Worm (Caenorhabditis elegans) whole organism, L2 larva: ENCODE results near the gene F21G4.5.

ENCODE experiments used
- C34F6.9 ChIP-seq: fragments of 150-350 bp; optimal IDR thresholded peaks from 2 replicates; lab custom pipeline; 2014; ENCODE audit warnings: missing biosample characterization, missing genetic modification characterization
- F13H6.1 ChIP-seq: sonication (generic microtip); optimal IDR thresholded peaks from 2 replicates; lab custom pipeline; 2016; ENCODE audit warnings: missing genetic modification characterization, missing compliant biosample characterization
- R02D3.7 ChIP-seq: fragments of 150-350 bp; optimal IDR thresholded peaks from 2 replicates; lab custom pipeline; 2014; ENCODE audit warnings: missing biosample characterization, missing genetic modification characterization
- Y55F3AM.14 ChIP-seq: fragments of 200-800 bp; sonication (Bioruptor generic); optimal IDR thresholded peaks from 2 replicates; lab custom pipeline; 2018; ENCODE audit warnings: mild to moderate bottlenecking, missing genetic modification characterization, missing compliant biosample characterization
- ZK546.5 ChIP-seq: sonication (generic microtip); optimal IDR thresholded peaks from 2 replicates; lab custom pipeline; 2017; ENCODE audit warnings: missing biosample characterization, missing genetic modification characterization
- alr-1 ChIP-seq: fragments of 150-350 bp; optimal IDR thresholded peaks from 2 replicates; lab custom pipeline; 2014; ENCODE audit warnings: missing biosample characterization, missing genetic modification characterization
- ama-1 ChIP-seq: fragments of 150-350 bp; optimal IDR thresholded peaks from 2 replicates; lab custom pipeline; 2018; ENCODE audit warnings: inconsistent platforms
- blmp-1 ChIP-seq: sonication (generic microtip); optimal IDR thresholded peaks from 2 replicates; lab custom pipeline; 2017; ENCODE audit warnings: missing genetic modification characterization, mild to moderate bottlenecking, missing compliant biosample characterization, antibody characterized with exemption, moderate library complexity; ENCODE audit not compliant: insufficient read depth
- ceh-16 ChIP-seq: fragments of 150-350 bp; optimal IDR thresholded peaks from 2 replicates; lab custom pipeline; 2014; ENCODE audit warnings: missing biosample characterization, missing genetic modification characterization
- ceh-82 ChIP-seq: fragments of 150-350 bp; optimal IDR thresholded peaks from 2 replicates; lab custom pipeline; 2014; ENCODE audit warnings: missing biosample characterization, missing genetic modification characterization
- crh-2 ChIP-seq: sonication (generic microtip); optimal IDR thresholded peaks from 2 replicates; lab custom pipeline; 2017; ENCODE audit warnings: missing biosample characterization, missing genetic modification characterization
- egl-27 ChIP-seq: sonication (generic microtip); optimal IDR thresholded peaks from 3 replicates; lab custom pipeline; 2017; ENCODE audit warnings: missing biosample characterization, missing genetic modification reagents, missing genetic modification characterization
- elt-1 ChIP-seq: fragments of 150-350 bp; optimal IDR thresholded peaks from 2 replicates; lab custom pipeline; 2014; ENCODE audit warnings: missing biosample characterization, missing genetic modification characterization
- elt-3 ChIP-seq: sonication (generic microtip); optimal IDR thresholded peaks from 2 replicates; lab custom pipeline; 2017; ENCODE audit warnings: missing biosample characterization, missing genetic modification characterization
- fos-1 ChIP-seq: fragments of 150-350 bp; optimal IDR thresholded peaks from 2 replicates; lab custom pipeline; 2014; ENCODE audit warnings: missing biosample characterization, missing genetic modification characterization
- gmeb-1 ChIP-seq: fragments of 150-350 bp; optimal IDR thresholded peaks from 2 replicates; lab custom pipeline; 2014; ENCODE audit warnings: missing biosample characterization, missing genetic modification characterization
- lin-11 ChIP-seq: fragments of 150-350 bp; sonication (generic microtip); optimal IDR thresholded peaks from 2 replicates; lab custom pipeline; 2014; ENCODE audit warnings: missing biosample characterization, missing genetic modification characterization, inconsistent platforms, mixed read lengths
- lin-13 ChIP-seq: fragments of 150-350 bp; optimal IDR thresholded peaks from 2 replicates; lab custom pipeline; 2014; ENCODE audit warnings: missing biosample characterization, missing genetic modification reagents, missing genetic modification characterization
- lin-39 ChIP-seq: fragments of 150-350 bp; optimal IDR thresholded peaks from 2 replicates; lab custom pipeline; 2014; ENCODE audit warnings: missing biosample characterization, missing genetic modification reagents, missing genetic modification characterization
- lsy-2 ChIP-seq, 2 experiments: fragments of 150-350 bp in 1 of 2; sonication (generic microtip) in 1 of 2; optimal IDR thresholded peaks; 2 replicates each; lab custom pipeline; 2014 to 2017; ENCODE audit warnings: missing biosample characterization in 2 of 2, missing genetic modification characterization in 2 of 2
- mab-5 ChIP-seq: fragments of 150-350 bp; optimal IDR thresholded peaks from 2 replicates; lab custom pipeline; 2014; ENCODE audit warnings: missing biosample characterization, missing genetic modification characterization
- mbf-1 ChIP-seq: sonication (generic microtip); optimal IDR thresholded peaks from 2 replicates; lab custom pipeline; 2017; ENCODE audit warnings: missing biosample characterization, missing genetic modification characterization
- mdl-1 ChIP-seq, 2 experiments: fragments of 150-350 bp in 1 of 2; sonication (generic microtip) in 1 of 2; optimal IDR thresholded peaks; 2 replicates each; lab custom pipeline; 2017; ENCODE audit warnings: missing biosample characterization in 2 of 2, missing genetic modification characterization in 2 of 2
- nhr-10 ChIP-seq: sonication (generic microtip); optimal IDR thresholded peaks from 2 replicates; lab custom pipeline; 2017; ENCODE audit warnings: missing biosample characterization, missing genetic modification characterization
- nhr-11 ChIP-seq: fragments of 150-350 bp; optimal IDR thresholded peaks from 2 replicates; lab custom pipeline; 2014; ENCODE audit warnings: missing biosample characterization, missing genetic modification characterization
- nhr-129 ChIP-seq: fragments of 150-350 bp; optimal IDR thresholded peaks from 2 replicates; lab custom pipeline; 2014; ENCODE audit warnings: missing biosample characterization, missing genetic modification characterization
- nhr-21 ChIP-seq: fragments of 150-350 bp; optimal IDR thresholded peaks from 2 replicates; lab custom pipeline; 2014; ENCODE audit warnings: missing biosample characterization, missing genetic modification characterization
- nhr-23 ChIP-seq: fragments of 150-350 bp; optimal IDR thresholded peaks from 2 replicates; lab custom pipeline; 2014; ENCODE audit warnings: missing biosample characterization, missing genetic modification reagents, missing genetic modification characterization
- nhr-237 ChIP-seq: fragments of 150-350 bp; optimal IDR thresholded peaks from 2 replicates; lab custom pipeline; 2014; ENCODE audit warnings: missing biosample characterization, missing genetic modification characterization
- nhr-6 ChIP-seq: fragments of 150-350 bp; optimal IDR thresholded peaks from 2 replicates; lab custom pipeline; 2014; ENCODE audit warnings: missing biosample characterization, missing genetic modification characterization
- nhr-77 ChIP-seq: fragments of 150-350 bp; optimal IDR thresholded peaks from 2 replicates; lab custom pipeline; 2014; ENCODE audit warnings: missing biosample characterization, missing genetic modification characterization
- peb-1 ChIP-seq: fragments of 150-350 bp; optimal IDR thresholded peaks from 2 replicates; lab custom pipeline; 2014; ENCODE audit warnings: missing biosample characterization, missing genetic modification characterization
- sem-4 ChIP-seq: fragments of 150-350 bp; optimal IDR thresholded peaks from 2 replicates; lab custom pipeline; 2014; ENCODE audit warnings: missing biosample characterization, missing genetic modification reagents, missing genetic modification characterization
- skn-1 ChIP-seq: sonication (generic microtip); optimal IDR thresholded peaks from 2 replicates; lab custom pipeline; 2017; ENCODE audit warnings: missing biosample characterization, missing genetic modification characterization
- sma-3 ChIP-seq: sonication (generic microtip); optimal IDR thresholded peaks from 2 replicates; lab custom pipeline; 2016; ENCODE audit warnings: missing genetic modification reagents, missing genetic modification characterization, missing compliant biosample characterization
- sma-9 ChIP-seq, 2 experiments: fragments of 150-350 bp in 1 of 2; sonication (generic microtip) in 1 of 2; optimal IDR thresholded peaks; 2 replicates each; lab custom pipeline; 2014 to 2016; ENCODE audit warnings: missing genetic modification characterization in 2 of 2, mild to moderate bottlenecking in 1 of 2, missing biosample characterization in 1 of 2, missing compliant biosample characterization in 1 of 2, missing genetic modification reagents in 1 of 2, moderate library complexity in 1 of 2
- snpc-4 ChIP-seq: fragments of 150-350 bp; optimal IDR thresholded peaks from 2 replicates; lab custom pipeline; 2014; ENCODE audit warnings: missing biosample characterization, missing genetic modification characterization
- unc-55 ChIP-seq: fragments of 150-350 bp; sonication (generic microtip); optimal IDR thresholded peaks from 3 replicates; lab custom pipeline; 2014; ENCODE audit warnings: missing biosample characterization, missing genetic modification reagents, missing genetic modification characterization
- zag-1 ChIP-seq: fragments of 150-350 bp; optimal IDR thresholded peaks from 2 replicates; lab custom pipeline; 2014; ENCODE audit warnings: missing biosample characterization, missing genetic modification characterization
- ztf-1 ChIP-seq: fragments of 200-800 bp; sonication (Bioruptor generic); conservative IDR thresholded peaks from 2 replicates; pipeline ENCODE4 v1.3.6; 2022; ENCODE audit warnings: missing genetic modification characterization, missing compliant biosample characterization
- ztf-11 ChIP-seq: sonication (generic microtip); optimal IDR thresholded peaks from 2 replicates; lab custom pipeline; 2017; ENCODE audit warnings: missing biosample characterization, missing genetic modification characterization
- ztf-4 ChIP-seq: fragments of 150-350 bp; optimal IDR thresholded peaks from 2 replicates; lab custom pipeline; 2014; ENCODE audit warnings: missing biosample characterization, missing genetic modification characterization

The F21G4.5 gene

ce11 chrX:9921257-9921656 is 15.3 kb downstream of the F21G4.5 start, which contains the start of gene C17G1.2:
C17G1.2 (plus strand) TSS chrX:9921557.
- TF ChIP-seq sma-9 (GFP tag; optimal IDR thresholded peaks at IDR 0.05; lab: Kevin White, UChicago) (no peak), sma-9 (tag; optimal IDR thresholded peaks at IDR 0.05; lab: Kevin White, UChicago) (no peak), nhr-237 (tag; lab: Kevin White, UChicago) (no peak), snpc-4 (tag; lab: Kevin White, UChicago) (no peak), nhr-129 (tag; lab: Kevin White, UChicago) (no peak), fos-1 (tag; lab: Kevin White, UChicago) (no peak), nhr-77 (tag; lab: Kevin White, UChicago) (no peak), nhr-23 (no peak), mdl-1 (tag; optimal IDR thresholded peaks at IDR 0.05; lab: Kevin White, UChicago) (no peak), elt-1 (tag; lab: Kevin White, UChicago) (no peak), skn-1 (tag; lab: Kevin White, UChicago) (no peak), lsy-2 (tag; optimal IDR thresholded peaks at IDR 0.05; lab: Kevin White, UChicago) (no peak), lin-13 (GFP tag; lab: Kevin White, UChicago) (no peak), nhr-11 (no peak)

DNA sequence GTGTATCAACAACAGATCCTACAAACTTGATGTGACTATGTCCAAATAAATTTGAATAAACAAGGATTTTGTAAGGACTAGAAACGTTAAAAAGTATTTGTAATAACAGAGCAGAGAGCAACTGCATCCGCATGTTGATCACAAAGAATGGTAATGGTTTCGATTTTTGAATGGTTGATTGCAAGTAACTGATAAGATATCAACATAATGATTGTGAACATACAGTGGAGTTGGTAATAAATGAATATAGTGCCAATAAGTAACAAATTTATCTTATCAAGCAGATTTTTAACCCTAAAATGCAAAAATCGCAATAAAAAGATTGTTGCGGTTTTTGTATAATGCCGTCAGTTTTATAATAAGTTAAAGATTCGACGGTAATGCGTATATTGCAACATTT is 19.0 kb downstream of the F21G4.5 start, which contains the start of gene ugt-23:
Gene ugt-23 (minus strand): TSS at position 212 of the 400 bp plus-strand sequence.
- TF ChIP-seq fos-1 (tag; lab: Kevin White, UChicago) (peak; percentile 69), nhr-129 (tag; lab: Kevin White, UChicago) (no peak)
- TF ChIP-seq, all 48 proteins: peak for 1

DNA sequence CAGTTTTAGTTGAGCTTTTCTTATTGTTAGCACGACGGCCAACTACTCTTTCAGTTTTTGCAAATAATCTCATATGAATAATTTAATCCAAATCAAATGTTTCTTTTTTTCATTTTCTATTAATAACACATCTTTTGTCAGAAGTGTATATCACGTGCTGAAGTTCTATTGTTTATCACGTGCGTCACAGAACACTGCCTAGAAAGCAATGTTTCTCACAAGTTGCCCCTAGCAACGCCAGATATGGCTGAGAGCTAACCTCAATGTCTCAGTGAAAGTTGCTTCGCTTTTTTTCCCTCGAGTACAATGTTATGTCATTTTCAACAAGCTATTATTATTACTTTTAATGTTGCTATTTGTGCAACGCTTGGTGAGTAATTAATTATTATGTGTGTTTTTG is 22.1 kb downstream of the F21G4.5 start:
- TF ChIP-seq C34F6.9 (tag; lab: Kevin White, UChicago) (peak; percentile 30), nhr-21 (tag; lab: Kevin White, UChicago) (peak; percentile 29), mdl-1 (tag; optimal IDR thresholded peaks at IDR 0.05; lab: Kevin White, UChicago) (no peak), lsy-2 (tag; optimal IDR thresholded peaks at IDR 0.05; lab: Kevin White, UChicago) (no peak)

ce11 chrX:9931362-9931761 is 25.4 kb downstream of the F21G4.5 start, which contains the start of gene nra-3:
nra-3 (minus strand) TSS chrX:9931462.
- TF ChIP-seq F13H6.1, result peak; percentile 17
- TF ChIP-seq elt-1 (tag; lab: Kevin White, UChicago), result no peak
- no peak for TF ChIP-seq R02D3.7 (tag; lab: Kevin White, UChicago)
- TF ChIP-seq peb-1, result no peak

DNA sequence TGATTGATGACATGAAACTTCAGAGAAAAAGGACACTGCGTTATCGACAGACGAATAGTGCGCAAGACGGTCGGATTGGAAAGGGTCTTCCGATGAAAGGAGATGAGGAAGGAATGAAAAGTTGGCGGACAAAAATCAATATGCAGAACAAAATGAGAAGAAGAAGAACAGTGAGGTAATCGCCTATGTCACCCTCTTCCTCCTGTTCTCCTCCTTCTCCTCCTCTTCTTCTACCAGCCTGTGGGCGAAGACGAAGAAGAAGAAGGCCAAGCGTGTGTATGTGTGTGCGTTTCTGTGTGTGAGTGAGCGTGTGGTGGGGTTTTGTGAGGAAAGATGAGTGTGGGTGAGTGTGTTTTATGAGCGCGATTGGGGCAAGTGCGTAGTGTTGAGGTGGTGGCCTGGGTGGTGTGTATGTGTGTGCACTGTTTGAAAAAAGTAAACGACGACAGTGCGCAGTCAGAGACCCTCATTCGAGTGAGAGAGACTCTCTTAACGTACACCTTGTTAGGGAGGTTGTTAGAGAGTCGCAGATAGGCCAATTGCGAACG is 26.4 kb downstream of the F21G4.5 start, which contains the start of gene tsp-21:
Gene tsp-21 (plus strand): TSS at position 146 of the 548 bp plus-strand sequence.
- peak; percentile 77 for TF ChIP-seq C34F6.9 (tag; lab: Kevin White, UChicago)
- TF ChIP-seq ztf-11 (tag; lab: Kevin White, UChicago), result no peak
- TF ChIP-seq skn-1 (tag; lab: Kevin White, UChicago), result no peak
- no peak for TF ChIP-seq nhr-237 (tag; lab: Kevin White, UChicago)
- TF ChIP-seq gmeb-1 (tag; lab: Kevin White, UChicago), result peak; percentile 48
- peak; percentile 68 for TF ChIP-seq egl-27 (tag; lab: Kevin White, UChicago)
- peak; percentile 55 for TF ChIP-seq zag-1
- no peak for TF ChIP-seq ama-1 (lab: Kevin White, UChicago)
- peak; percentile 96 for TF ChIP-seq fos-1 (tag; lab: Kevin White, UChicago)
- TF ChIP-seq crh-2 (tag; lab: Kevin White, UChicago), result peak; percentile 58
- TF ChIP-seq ceh-82 (tag; lab: Kevin White, UChicago), result no peak
- TF ChIP-seq unc-55 (GFP tag; lab: Kevin White, UChicago), result peak; percentile 64
- TF ChIP-seq lsy-2 (tag; optimal IDR thresholded peaks at IDR 0.05; lab: Kevin White, UChicago), result peak; percentile 42 to 67
- TF ChIP-seq ZK546.5 (tag; lab: Kevin White, UChicago), result no peak
- peak; percentile 4 for TF ChIP-seq ztf-4 (tag; lab: Kevin White, UChicago)
- TF ChIP-seq lin-11 (tag; lab: Kevin White, UChicago), result peak; percentile 62
- TF ChIP-seq ztf-1 (GFP tag; lab: Robert Waterston, UW), result no peak
- TF ChIP-seq blmp-1 (tag; lab: Kevin White, UChicago), result peak; percentile 40
- TF ChIP-seq sma-9 (GFP tag; optimal IDR thresholded peaks at IDR 0.05; lab: Kevin White, UChicago), result peak; percentile 26
- no peak for TF ChIP-seq sma-9 (tag; optimal IDR thresholded peaks at IDR 0.05; lab: Kevin White, UChicago)
- peak; percentile 79 for TF ChIP-seq sma-3 (GFP tag; lab: Kevin White, UChicago)
- peak; percentile 97 for TF ChIP-seq nhr-129 (tag; lab: Kevin White, UChicago)
- TF ChIP-seq Y55F3AM.14 (GFP tag; lab: Kevin White, UChicago), result peak; percentile 41
- TF ChIP-seq nhr-6, result no peak
- TF ChIP-seq lin-13 (GFP tag; lab: Kevin White, UChicago), result peak; percentile 65
- no peak for TF ChIP-seq alr-1 (tag; lab: Kevin White, UChicago)
- TF ChIP-seq ceh-16 (tag; lab: Kevin White, UChicago), result peak; percentile 62
- TF ChIP-seq mab-5 (tag; lab: Kevin White, UChicago), result peak; percentile 40
- TF ChIP-seq mdl-1 (tag; optimal IDR thresholded peaks at IDR 0.05; lab: Kevin White, UChicago), result peak in 1 of 2 experiments; percentile 21
- peak; percentile 75 for TF ChIP-seq nhr-21 (tag; lab: Kevin White, UChicago)
- TF ChIP-seq sem-4 (tag; lab: Kevin White, UChicago), result peak; percentile 67
- TF ChIP-seq lin-39, result no peak
- TF ChIP-seq elt-3, result no peak
- no peak for TF ChIP-seq nhr-10 (tag; lab: Kevin White, UChicago)
- peak; percentile 85 for TF ChIP-seq F13H6.1
- TF ChIP-seq mbf-1 (tag; lab: Kevin White, UChicago), result no peak
